Worm (Caenorhabditis elegans) whole organism, mixed stage, embryonic: ENCODE data around the gene lido-9.

Experiments
- M03D4.4 ChIP-seq: sonication (generic microtip); optimal IDR thresholded peaks from 2 replicates; lab custom pipeline; 2017; ENCODE audit warnings: mild to moderate bottlenecking, missing genetic modification characterization, missing compliant biosample characterization
- bed-3 ChIP-seq: fragments of 200-800 bp; sonication (Bioruptor generic); optimal IDR thresholded peaks from 3 replicates; lab custom pipeline; 2018; ENCODE audit warnings: mild to moderate bottlenecking, missing genetic modification characterization, moderate library complexity, missing compliant biosample characterization
- blmp-1 ChIP-seq: fragments of 150-350 bp; optimal IDR thresholded peaks from 2 replicates; lab custom pipeline; 2014; ENCODE audit warnings: missing biosample characterization, missing genetic modification characterization
- ceh-39 ChIP-seq: fragments of 150-350 bp; optimal IDR thresholded peaks from 2 replicates; lab custom pipeline; 2014; ENCODE audit warnings: missing biosample characterization, missing genetic modification characterization
- ceh-43 ChIP-seq: fragments of 200-800 bp; sonication (Bioruptor generic); optimal IDR thresholded peaks from 2 replicates; lab custom pipeline; 2018; ENCODE audit warnings: mild to moderate bottlenecking, missing genetic modification characterization, moderate library complexity, missing compliant biosample characterization
- ceh-83 ChIP-seq: fragments of 200-800 bp; sonication (Bioruptor generic); optimal IDR thresholded peaks from 2 replicates; lab custom pipeline; 2018; ENCODE audit warnings: mild to moderate bottlenecking, missing genetic modification characterization, missing compliant biosample characterization
- ces-1 ChIP-seq: fragments of 150-350 bp; optimal IDR thresholded peaks from 2 replicates; lab custom pipeline; 2014; ENCODE audit warnings: missing biosample characterization, missing genetic modification reagents, missing genetic modification characterization
- cnd-1 ChIP-seq: fragments of 200-800 bp; sonication (Bioruptor generic); optimal IDR thresholded peaks from 2 replicates; lab custom pipeline; 2018; ENCODE audit warnings: mild to moderate bottlenecking, missing genetic modification characterization, missing compliant biosample characterization
- drap-1 ChIP-seq: fragments of 200-800 bp; sonication (Bioruptor generic); optimal IDR thresholded peaks from 3 replicates; lab custom pipeline; 2018; ENCODE audit warnings: mild to moderate bottlenecking, missing genetic modification characterization, missing compliant biosample characterization
- flh-1 ChIP-seq: fragments of 200-800 bp; sonication (Bioruptor generic); optimal IDR thresholded peaks from 2 replicates; lab custom pipeline; 2018; ENCODE audit warnings: mild to moderate bottlenecking, missing genetic modification characterization, moderate library complexity, missing compliant biosample characterization
- ham-2 ChIP-seq: fragments of 200-800 bp; sonication (Bioruptor generic); optimal IDR thresholded peaks from 2 replicates; lab custom pipeline; 2018; ENCODE audit warnings: mild to moderate bottlenecking, missing genetic modification characterization, missing compliant biosample characterization
- hlh-1 ChIP-seq: fragments of 150-350 bp; optimal IDR thresholded peaks from 2 replicates; lab custom pipeline; 2014; ENCODE audit warnings: missing biosample characterization, missing genetic modification reagents, missing genetic modification characterization
- lin-13 ChIP-seq: fragments of 150-350 bp; optimal IDR thresholded peaks from 2 replicates; lab custom pipeline; 2014; ENCODE audit warnings: missing biosample characterization, missing genetic modification characterization
- lin-32 ChIP-seq: fragments of 200-800 bp; sonication (Bioruptor generic); optimal IDR thresholded peaks from 2 replicates; lab custom pipeline; 2018; ENCODE audit warnings: mild to moderate bottlenecking, missing genetic modification characterization, missing compliant biosample characterization
- lsy-2 ChIP-seq: fragments of 150-350 bp; optimal IDR thresholded peaks from 2 replicates; lab custom pipeline; 2014; ENCODE audit warnings: missing biosample characterization, missing genetic modification characterization
- mab-5 ChIP-seq: fragments of 150-350 bp; optimal IDR thresholded peaks from 2 replicates; lab custom pipeline; 2014; ENCODE audit warnings: missing biosample characterization, missing genetic modification characterization
- mep-1 ChIP-seq: fragments of 150-350 bp; optimal IDR thresholded peaks from 2 replicates; lab custom pipeline; 2017; ENCODE audit warnings: missing biosample characterization, missing genetic modification reagents, missing genetic modification characterization, inconsistent platforms
- mls-2 ChIP-seq: sonication (generic microtip); optimal IDR thresholded peaks from 2 replicates; lab custom pipeline; 2016; ENCODE audit warnings: mild to moderate bottlenecking, missing genetic modification characterization, moderate library complexity, missing compliant biosample characterization
- nhr-12 ChIP-seq: fragments of 150-350 bp; optimal IDR thresholded peaks from 2 replicates; lab custom pipeline; 2014; ENCODE audit warnings: missing biosample characterization, missing genetic modification characterization
- nhr-2 ChIP-seq: fragments of 150-350 bp; optimal IDR thresholded peaks from 2 replicates; lab custom pipeline; 2014; ENCODE audit warnings: missing biosample characterization, missing genetic modification characterization
- nhr-237 ChIP-seq: fragments of 150-350 bp; optimal IDR thresholded peaks from 2 replicates; lab custom pipeline; 2014; ENCODE audit warnings: missing biosample characterization, missing genetic modification characterization
- nhr-76 ChIP-seq: sonication (generic microtip); optimal IDR thresholded peaks from 2 replicates; lab custom pipeline; 2017; ENCODE audit warnings: missing biosample characterization, missing genetic modification characterization
- pha-4 ChIP-seq: fragments of 150-350 bp; optimal IDR thresholded peaks from 2 replicates; lab custom pipeline; 2018; ENCODE audit warnings: missing biosample characterization, missing genetic modification reagents, missing genetic modification characterization
- sem-2 ChIP-seq: fragments of 200-800 bp; sonication (Bioruptor generic); optimal IDR thresholded peaks from 2 replicates; lab custom pipeline; 2018; ENCODE audit warnings: mild to moderate bottlenecking, missing genetic modification characterization, missing compliant biosample characterization
- snpc-4 ChIP-seq: fragments of 150-350 bp; optimal IDR thresholded peaks from 2 replicates; lab custom pipeline; 2014; ENCODE audit warnings: missing biosample characterization, missing genetic modification characterization
- sptf-1 ChIP-seq: sonication (generic microtip); optimal IDR thresholded peaks from 2 replicates; lab custom pipeline; 2017; ENCODE audit warnings: mild to moderate bottlenecking, missing genetic modification characterization, moderate library complexity, missing compliant biosample characterization
- tbx-8 ChIP-seq: fragments of 200-800 bp; sonication (Bioruptor generic); optimal IDR thresholded peaks from 2 replicates; lab custom pipeline; 2018; ENCODE audit warnings: mild to moderate bottlenecking, missing genetic modification characterization, moderate library complexity, missing compliant biosample characterization
- unc-120 ChIP-seq: sonication (generic microtip); optimal IDR thresholded peaks from 2 replicates; lab custom pipeline; 2017; ENCODE audit warnings: missing genetic modification characterization, missing compliant biosample characterization; ENCODE audit not compliant: poor library complexity, severe bottlenecking
- unc-39 ChIP-seq: fragments of 150-350 bp; optimal IDR thresholded peaks from 2 replicates; lab custom pipeline; 2014; ENCODE audit warnings: missing biosample characterization, missing genetic modification characterization
- unc-62 ChIP-seq: fragments of 150-350 bp; optimal IDR thresholded peaks from 2 replicates; lab custom pipeline; 2014; ENCODE audit warnings: missing biosample characterization, missing genetic modification reagents, missing genetic modification characterization
- zip-8 ChIP-seq: fragments of 150-350 bp; optimal IDR thresholded peaks from 2 replicates; lab custom pipeline; 2014; ENCODE audit warnings: missing biosample characterization, missing genetic modification characterization
- ztf-11 ChIP-seq: fragments of 150-350 bp; optimal IDR thresholded peaks from 2 replicates; lab custom pipeline; 2014; ENCODE audit warnings: missing biosample characterization, missing genetic modification characterization

lido-9 gene

DNA sequence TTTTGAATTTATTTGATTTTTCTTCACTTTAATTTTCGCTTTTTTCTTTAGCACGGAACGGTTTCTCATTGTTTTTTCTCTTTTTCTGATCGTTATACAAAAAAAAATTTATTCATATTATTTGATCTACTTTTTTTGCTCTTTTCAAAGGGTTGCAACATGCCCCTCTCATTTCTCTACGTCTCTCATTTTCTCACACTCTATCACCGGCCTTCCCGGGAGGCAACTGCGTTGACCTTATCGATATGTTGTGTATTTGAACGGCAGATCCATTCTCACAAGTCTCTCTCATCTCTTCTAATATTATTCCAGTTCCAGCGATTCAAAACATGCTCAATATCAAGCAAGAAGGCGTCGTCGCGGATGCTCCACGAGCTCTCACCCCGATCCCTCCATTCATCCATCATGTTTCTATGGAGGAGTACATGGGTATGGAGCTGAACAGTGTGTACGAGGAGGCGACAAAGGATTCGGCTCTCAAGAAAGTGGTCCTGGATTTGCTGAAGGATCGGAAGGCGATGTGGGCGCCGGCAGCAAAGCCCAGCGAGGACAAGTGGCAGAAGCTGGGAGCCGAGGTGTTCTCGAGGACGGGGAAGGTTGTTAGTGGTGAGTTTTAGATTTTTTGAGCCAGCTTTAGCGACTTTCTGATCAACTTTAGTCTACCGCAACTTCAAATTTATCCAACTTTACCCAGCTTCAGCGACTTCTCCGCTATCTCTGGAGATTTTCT, at the start of gene lido-9:
TSS of gene lido-9 (plus strand) at position 234 of the 730 bp plus-strand sequence.
- TF ChIP-seq mep-1 (no peak), cnd-1 (peak; percentile 24), blmp-1 (no peak), sem-2 (GFP tag; lab: Kevin White, UChicago) (no peak), sptf-1 (tag; lab: Kevin White, UChicago) (no peak), ztf-11 (tag; lab: Kevin White, UChicago) (no peak), tbx-8 (GFP tag; lab: Kevin White, UChicago) (no peak), ceh-83 (GFP tag; lab: Kevin White, UChicago) (peak; percentile 19), ceh-39 (no peak)

ce11 chrII:2952629-2953028, 47.9 kb upstream of the lido-9 start, which contains the start of gene irld-51:
Gene irld-51, minus strand, starts transcription at chrII:2952729.
- TF ChIP-seq unc-62, result no peak
- no peak for TF ChIP-seq M03D4.4 (tag; lab: Kevin White, UChicago)
- TF ChIP-seq mls-2 (tag; lab: Kevin White, UChicago), result no peak
- TF ChIP-seq unc-120 (tag; lab: Kevin White, UChicago), result no peak
- no peak for TF ChIP-seq sptf-1 (tag; lab: Kevin White, UChicago)
- no peak for TF ChIP-seq unc-39 (tag; lab: Kevin White, UChicago)
- TF ChIP-seq flh-1 (GFP tag; lab: Kevin White, UChicago), result no peak
- no peak for TF ChIP-seq zip-8 (tag; lab: Kevin White, UChicago)
- no peak for TF ChIP-seq mab-5 (tag; lab: Kevin White, UChicago)
- no peak for TF ChIP-seq ces-1 (GFP tag; lab: Kevin White, UChicago)
- TF ChIP-seq hlh-1 (tag; lab: Kevin White, UChicago), result no peak
- TF ChIP-seq nhr-2 (tag; lab: Kevin White, UChicago), result no peak
- TF ChIP-seq ceh-43 (GFP tag; lab: Kevin White, UChicago), result no peak
- no peak for TF ChIP-seq sem-2 (GFP tag; lab: Kevin White, UChicago)
- no peak for TF ChIP-seq lin-32 (GFP tag; lab: Kevin White, UChicago)
- no peak for TF ChIP-seq pha-4 (tag; lab: Kevin White, UChicago)
- no peak for TF ChIP-seq drap-1 (GFP tag; lab: Kevin White, UChicago)

- TF ChIP-seq M03D4.4 (tag; lab: Kevin White, UChicago) (no peak), nhr-237 (tag; lab: Kevin White, UChicago) (no peak), tbx-8 (GFP tag; lab: Kevin White, UChicago) (no peak), nhr-76 (tag; lab: Kevin White, UChicago) (no peak), sem-2 (GFP tag; lab: Kevin White, UChicago) (no peak), ceh-39 (no peak), mls-2 (tag; lab: Kevin White, UChicago) (no peak), mep-1 (no peak), bed-3 (no peak), lin-13 (no peak), snpc-4 (tag; lab: Kevin White, UChicago) (no peak), zip-8 (tag; lab: Kevin White, UChicago) (no peak), nhr-2 (tag; lab: Kevin White, UChicago) (no peak), ces-1 (GFP tag; lab: Kevin White, UChicago) (no peak), flh-1 (GFP tag; lab: Kevin White, UChicago) (no peak), unc-39 (tag; lab: Kevin White, UChicago) (no peak), ceh-83 (GFP tag; lab: Kevin White, UChicago) (no peak), lsy-2 (tag; lab: Kevin White, UChicago) (no peak)
Observed at ce11 chrII:2955656-2956115, 44.9 kb upstream of the lido-9 start, which contains the start of gene irld-48. Gene irld-48, plus strand, starts transcription at chrII:2956065.

DNA sequence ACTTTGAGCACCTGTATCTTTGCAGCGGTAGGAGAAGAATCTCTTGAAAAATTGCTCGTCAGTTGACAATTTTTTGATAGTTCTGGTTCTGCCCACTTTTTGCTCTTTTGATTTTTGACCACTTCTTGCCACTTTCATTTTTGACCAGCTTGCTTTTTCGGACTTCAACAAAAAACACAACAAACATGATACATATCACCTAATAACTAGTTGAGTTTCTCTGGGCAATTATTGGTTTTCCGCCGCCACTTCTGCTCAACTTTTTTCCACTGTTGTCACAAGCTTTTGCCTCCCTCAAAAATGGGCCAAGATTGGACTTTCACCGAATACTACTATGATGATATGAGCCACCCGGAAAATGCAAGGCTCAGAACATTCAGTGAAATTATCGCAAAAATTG, 42.3 kb upstream of the lido-9 start, which contains the start of gene srw-60:
TSS of gene srw-60 (plus strand) at position 301 of the 400 bp plus-strand sequence.
- TF ChIP-seq ceh-43 (GFP tag; lab: Kevin White, UChicago) (no peak), lin-32 (GFP tag; lab: Kevin White, UChicago) (no peak), ham-2 (GFP tag; lab: Kevin White, UChicago) (no peak), nhr-12 (tag; lab: Kevin White, UChicago) (no peak), bed-3 (no peak), nhr-2 (tag; lab: Kevin White, UChicago) (no peak), blmp-1 (no peak), unc-62 (no peak), sptf-1 (tag; lab: Kevin White, UChicago) (no peak), ztf-11 (tag; lab: Kevin White, UChicago) (no peak)
